Fruit fly (Drosophila melanogaster): Measurements from ENCODE around the gene SMSr.

SMSr gene

DNA sequence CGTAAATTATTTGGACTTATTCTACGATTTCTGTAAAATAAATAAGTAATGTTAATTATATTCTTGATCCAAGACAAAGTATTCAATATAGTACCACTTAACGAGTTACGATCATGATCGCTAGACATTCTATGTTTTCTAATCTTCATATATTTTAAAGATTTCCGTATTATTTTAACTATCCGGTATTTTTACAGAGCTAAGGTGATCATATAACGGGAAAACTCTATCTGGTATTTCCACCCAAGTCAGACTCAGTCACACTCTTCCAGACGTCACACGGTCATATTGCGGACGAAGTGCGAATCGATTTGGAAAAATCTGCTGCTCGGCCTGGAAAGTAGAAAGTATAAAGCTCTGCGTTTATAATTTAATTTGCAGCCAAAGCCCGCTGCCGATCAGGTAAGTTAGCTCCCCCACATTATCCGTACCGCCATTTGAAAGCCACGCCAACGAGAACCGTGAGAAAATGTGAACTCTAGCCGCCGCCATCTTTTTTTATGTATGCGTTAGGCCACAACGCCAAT, 42.0 kb downstream of the SMSr start, which contains the start of the genes lark and eco:
TSS of gene lark (plus strand) at position 51 of the 527 bp plus-strand sequence.
TSS of gene eco (minus strand) at position 125 of the 527 bp plus-strand sequence.
- TF ChIP-seq CG13204 (GFP tag; optimal IDR thresholded peaks at IDR 0.05) (no peak), rn (GFP tag; IDR thresholded peaks at IDR 0.05) (no peak), CG34367 (tag; optimal IDR thresholded peaks at IDR 0.05) (peak; percentile 14), gl (tag; optimal IDR thresholded peaks at IDR 0.05) (peak; percentile 28), Pif1B (GFP tag; optimal IDR thresholded peaks at IDR 0.05) (no peak), D1 (tag; optimal IDR thresholded peaks at IDR 0.05) (no peak), fd96Ca (GFP tag; IDR thresholded peaks at IDR 0.05) (no peak), CG15710 (tag; optimal IDR thresholded peaks at IDR 0.05) (no peak), CG32121 (GFP tag; IDR thresholded peaks at IDR 0.05) (no peak), Pif1A (GFP tag; optimal IDR thresholded peaks at IDR 0.05) (no peak), CG17806 (tag; optimal IDR thresholded peaks at IDR 0.05) (no peak), CG14655 (GFP tag; optimal IDR thresholded peaks at IDR 0.05) (no peak), CG9948 (tag; optimal IDR thresholded peaks at IDR 0.05) (no peak), CG8159 (tag; optimal IDR thresholded peaks at IDR 0.05) (no peak), CG4496 (GFP tag; IDR thresholded peaks at IDR 0.05) (0 out of 3 replicates have a peak, but pooled peaks have one; percentile 9), CG12605 (GFP tag; IDR thresholded peaks at IDR 0.05) (no peak), Snoo (tag; optimal IDR thresholded peaks at IDR 0.05) (no peak), EcR (GFP tag; optimal IDR thresholded peaks at IDR 0.05) (peak; percentile 18)

DNA sequence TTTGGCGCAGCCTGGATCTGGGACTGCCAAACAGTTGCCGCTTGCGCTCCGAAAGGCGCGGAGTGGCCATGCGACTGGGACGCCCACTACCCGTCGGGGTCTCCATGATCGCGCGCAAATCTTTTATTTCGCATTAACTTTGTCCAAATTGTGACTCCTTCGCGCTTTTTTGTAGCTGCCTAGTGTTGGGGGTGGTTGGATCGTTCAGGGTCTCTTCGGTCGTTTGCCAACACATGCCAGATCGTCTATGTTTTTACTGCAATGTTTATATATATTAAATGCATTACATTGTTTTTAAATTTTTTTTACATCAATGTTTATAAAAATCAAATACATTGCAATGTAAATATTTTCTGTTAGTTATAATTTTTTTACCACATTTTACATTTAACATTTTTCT, 42.5 kb downstream of the SMSr start:
- TF ChIP-seq CG17806 (tag; optimal IDR thresholded peaks at IDR 0.05) = no peak
- TF ChIP-seq CG12605 (GFP tag; IDR thresholded peaks at IDR 0.05) = no peak
- no peak for TF ChIP-seq CG4496 (GFP tag; IDR thresholded peaks at IDR 0.05)
- no peak for TF ChIP-seq CG32121 (GFP tag; IDR thresholded peaks at IDR 0.05)
- TF ChIP-seq Pif1A (GFP tag; optimal IDR thresholded peaks at IDR 0.05) = no peak
- no peak for TF ChIP-seq CG13204 (GFP tag; optimal IDR thresholded peaks at IDR 0.05)
- TF ChIP-seq Ets98B (GFP tag; IDR thresholded peaks at IDR 0.05) = no peak
- TF ChIP-seq CG9948 (tag; optimal IDR thresholded peaks at IDR 0.05) = no peak
- no peak for TF ChIP-seq CG34367 (tag; optimal IDR thresholded peaks at IDR 0.05)
- TF ChIP-seq rn (GFP tag; IDR thresholded peaks at IDR 0.05) = no peak
- TF ChIP-seq EcR (GFP tag; optimal IDR thresholded peaks at IDR 0.05) = no peak
- TF ChIP-seq Pif1B (GFP tag; optimal IDR thresholded peaks at IDR 0.05) = no peak

DNA sequence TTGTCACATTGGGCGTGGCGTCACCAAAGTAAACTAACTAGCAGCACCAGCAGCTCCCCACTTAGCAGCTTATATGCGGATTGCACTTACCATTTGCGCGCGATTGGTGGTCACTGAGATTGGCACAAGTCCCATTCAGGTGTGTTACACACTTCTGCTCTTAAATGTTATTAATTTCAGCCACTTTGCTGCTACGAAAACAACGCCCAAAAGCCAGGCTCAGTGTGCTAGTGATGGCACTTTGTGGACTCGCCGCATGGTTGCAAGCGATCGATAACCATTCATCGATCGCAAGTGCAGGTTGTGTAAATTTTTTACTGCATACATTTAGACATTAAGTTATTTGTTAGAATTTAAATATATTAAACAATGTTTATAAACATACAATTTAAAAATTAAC, 46.3 kb downstream of the SMSr start, which contains the start of the genes wrm1 and wrm2:
TSS of gene wrm1 (minus strand) at position 237 of the 400 bp plus-strand sequence.
TSS of gene wrm2 (minus strand) at position 237 of the 400 bp plus-strand sequence.
- TF ChIP-seq CG32121 (GFP tag; IDR thresholded peaks at IDR 0.05) (no peak), CG4496 (GFP tag; IDR thresholded peaks at IDR 0.05) (0 out of 3 replicates have a peak, but pooled peaks have one; percentile 16)

DNA sequence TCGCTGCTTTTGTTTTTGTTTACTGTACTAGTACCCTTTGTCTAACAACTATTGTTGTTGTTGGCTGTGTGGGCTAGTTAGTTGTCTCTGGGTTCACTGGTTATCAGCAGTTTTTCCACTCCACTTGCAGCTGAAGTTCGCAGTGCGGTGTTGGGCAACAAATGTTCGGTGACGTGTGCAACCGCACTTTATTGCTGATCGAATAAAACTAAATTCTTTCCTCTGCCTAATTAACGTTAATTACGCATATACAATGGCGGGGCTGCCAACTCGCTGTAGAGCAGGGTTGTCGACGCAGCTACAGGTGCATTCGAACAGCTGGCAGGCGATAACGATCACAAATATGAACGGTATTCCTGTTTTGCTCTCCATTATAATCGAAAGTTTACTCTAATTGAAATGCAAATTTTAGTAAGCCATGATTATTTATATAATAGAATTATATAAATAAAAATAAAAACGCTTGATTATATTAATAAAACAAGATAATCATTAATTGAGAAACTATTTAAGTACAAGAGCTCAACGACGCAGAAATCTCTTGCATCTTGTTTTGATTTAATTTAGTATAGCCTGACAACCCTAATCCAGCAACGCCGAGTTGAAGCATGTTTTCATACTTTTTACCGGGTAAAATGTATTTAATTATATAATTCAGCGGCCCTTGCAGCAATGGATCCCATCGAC, 52.6 kb downstream of the SMSr start, which contains the start of the genes mrva, CG42307 and mus312:
TSS of gene mrva (minus strand) at position 276 of the 687 bp plus-strand sequence.
TSS of gene CG42307 (plus strand) at position 566 of the 687 bp plus-strand sequence.
TSS of gene mus312 (plus strand) at position 566 of the 687 bp plus-strand sequence.
- TF ChIP-seq CG14655 (GFP tag; optimal IDR thresholded peaks at IDR 0.05) (no peak), gl (tag; optimal IDR thresholded peaks at IDR 0.05) (no peak), CG13204 (GFP tag; optimal IDR thresholded peaks at IDR 0.05) (no peak), Pif1A (GFP tag; optimal IDR thresholded peaks at IDR 0.05) (no peak), rn (GFP tag; IDR thresholded peaks at IDR 0.05) (no peak), CG32121 (GFP tag; IDR thresholded peaks at IDR 0.05) (peak; percentile 79), CG9948 (tag; optimal IDR thresholded peaks at IDR 0.05) (peak; percentile 80), CG17806 (tag; optimal IDR thresholded peaks at IDR 0.05) (peak; percentile 83), CG4496 (GFP tag; IDR thresholded peaks at IDR 0.05) (peak; percentile 82), CG15710 (tag; optimal IDR thresholded peaks at IDR 0.05) (peak; percentile 90), D1 (tag; optimal IDR thresholded peaks at IDR 0.05) (no peak), Snoo (tag; optimal IDR thresholded peaks at IDR 0.05) (peak; percentile 82), EcR (GFP tag; optimal IDR thresholded peaks at IDR 0.05) (peak; percentile 70), CG8159 (tag; optimal IDR thresholded peaks at IDR 0.05) (peak; percentile 89), Ets98B (GFP tag; IDR thresholded peaks at IDR 0.05) (peak; percentile 57), fd96Ca (GFP tag; IDR thresholded peaks at IDR 0.05) (peak; percentile 23; the same call in 1 of the 3 replicates), Pif1B (GFP tag; optimal IDR thresholded peaks at IDR 0.05) (no peak), CG10348 (GFP tag; IDR thresholded peaks at IDR 0.05) (no peak), CG8301 (tag; optimal IDR thresholded peaks at IDR 0.05) (no peak), CG34367 (tag; optimal IDR thresholded peaks at IDR 0.05) (peak; percentile 73), CG12605 (GFP tag; IDR thresholded peaks at IDR 0.05) (peak; percentile 51; the same call in 1 of the 2 replicates)

DNA sequence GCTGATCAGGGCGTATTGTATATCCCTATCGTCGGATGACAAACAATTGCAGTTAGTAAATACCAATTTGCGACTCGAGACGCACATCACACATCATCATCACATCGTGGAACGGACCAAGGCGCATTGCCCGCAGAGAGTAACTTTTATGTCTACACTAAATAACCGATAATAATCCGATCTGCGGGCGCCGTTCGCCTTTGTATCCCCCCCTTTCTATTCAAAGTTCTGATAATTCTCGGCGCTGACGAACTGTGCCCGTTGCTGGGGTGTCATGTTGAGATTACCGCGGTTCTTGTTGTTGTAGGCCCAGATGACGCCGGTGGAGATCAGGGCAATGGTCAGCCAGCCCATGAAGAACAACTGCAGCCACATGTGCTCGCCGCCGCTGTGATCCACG, 54.6 kb downstream of the SMSr start:
- no peak for TF ChIP-seq Pif1B (GFP tag; optimal IDR thresholded peaks at IDR 0.05)
- peak; percentile 53 for TF ChIP-seq EcR (GFP tag; optimal IDR thresholded peaks at IDR 0.05)
- TF ChIP-seq CG9948 (tag; optimal IDR thresholded peaks at IDR 0.05) = no peak
- no peak for TF ChIP-seq CG4496 (GFP tag; IDR thresholded peaks at IDR 0.05)
